Worm (Caenorhabditis elegans) whole organism, late embryonic: ENCODE measurements around the gene dpy-22.

Source experiments
- ceh-9 ChIP-seq: sonication (generic microtip); optimal IDR thresholded peaks from 2 replicates; lab custom pipeline; 2016; ENCODE audit warnings: mild to moderate bottlenecking, missing genetic modification characterization, inconsistent platforms, missing compliant biosample characterization
- dmd-4 ChIP-seq: sonication (generic microtip); optimal IDR thresholded peaks from 2 replicates; lab custom pipeline; 2016; ENCODE audit warnings: borderline replicate concordance, missing genetic modification characterization, missing compliant biosample characterization
- fkh-6 ChIP-seq: sonication (generic microtip); optimal IDR thresholded peaks from 2 replicates; lab custom pipeline; 2016; ENCODE audit warnings: missing genetic modification characterization, missing compliant biosample characterization
- lim-6 ChIP-seq: sonication (generic microtip); optimal IDR thresholded peaks from 2 replicates; lab custom pipeline; 2016; ENCODE audit warnings: missing genetic modification characterization, missing compliant biosample characterization

- TF ChIP-seq lim-6 (no peak), ceh-9 (no peak), dmd-4 (tag; lab: Kevin White, UChicago) (no peak), fkh-6 (tag; lab: Kevin White, UChicago) (no peak)
Measured at ce11 chrX:9761266-9761665, 60.8 kb downstream of the dpy-22 start, which contains the start of gene T09B9.3.
